Fruit fly (Drosophila melanogaster): ENCODE data around the gene CG34129.

Gene CG34129

dm6 chr3R:26238945-26239344 is 47.9 kb upstream of the CG34129 start (continued):
- TF ChIP-seq Chrac-16 (GFP tag; optimal IDR thresholded peaks at IDR 0.05): no peak
- TF ChIP-seq CG10209 (GFP tag; optimal IDR thresholded peaks at IDR 0.05): peak; percentile 66
- TF ChIP-seq row (GFP tag; IDR thresholded peaks at IDR 0.05): no peak
- peak; percentile 35 for TF ChIP-seq mam (GFP tag; optimal IDR thresholded peaks at IDR 0.05)
- TF ChIP-seq CG16779 (GFP tag; IDR thresholded peaks at IDR 0.05): 0 out of 2 replicates have a peak, but pooled peaks have one; percentile 37
- 0 out of 2 replicates have a peak, but pooled peaks have one; percentile 23 for TF ChIP-seq CG17328 (GFP tag; IDR thresholded peaks at IDR 0.05)
- no peak for TF ChIP-seq CG31365 (tag; optimal IDR thresholded peaks at IDR 0.05)
- TF ChIP-seq CG11456 (GFP tag; IDR thresholded peaks at IDR 0.05): peak; percentile 85
- no peak for TF ChIP-seq fru (optimal IDR thresholded peaks at IDR 0.05)
- TF ChIP-seq YL-1 (GFP tag; optimal IDR thresholded peaks at IDR 0.05): no peak
- TF ChIP-seq HmgD (GFP tag; optimal IDR thresholded peaks at IDR 0.05): no peak
- peak; percentile 60 for TF ChIP-seq gem (tag; optimal IDR thresholded peaks at IDR 0.05)
- 0 out of 4 replicates have a peak, but pooled peaks have one; percentile 21 for TF ChIP-seq chinmo (GFP tag; IDR thresholded peaks at IDR 0.05; ENCODE audit: partially characterized antibody)
- TF ChIP-seq Side (GFP tag; optimal IDR thresholded peaks at IDR 0.05): peak; percentile 51
- TF ChIP-seq CG4854 (GFP tag; optimal IDR thresholded peaks at IDR 0.05): no peak
- peak; percentile 17 for TF ChIP-seq ewg (GFP tag; optimal IDR thresholded peaks at IDR 0.05)
- TF ChIP-seq jumu (GFP tag; optimal IDR thresholded peaks at IDR 0.05): peak; percentile 25
- peak; percentile 70 for TF ChIP-seq Asciz (GFP tag; optimal IDR thresholded peaks at IDR 0.05)
- TF ChIP-seq nerfin-2 (GFP tag; IDR thresholded peaks at IDR 0.05; ENCODE audit: partially characterized antibody): no peak
- TF ChIP-seq ems (GFP tag; optimal IDR thresholded peaks at IDR 0.05): peak; percentile 30
- TF ChIP-seq CG7786 (GFP tag; optimal IDR thresholded peaks at IDR 0.05): peak; percentile 29
- no peak for TF ChIP-seq CG3065 (GFP tag; optimal IDR thresholded peaks at IDR 0.05)
- TF ChIP-seq CG3995 (GFP tag; optimal IDR thresholded peaks at IDR 0.05): no peak
- peak; percentile 44 for TF ChIP-seq unpg (GFP tag; optimal IDR thresholded peaks at IDR 0.05)
- peak; percentile 68 for TF ChIP-seq CG14441 (GFP tag; IDR thresholded peaks at IDR 0.05)
- TF ChIP-seq wdn (GFP tag; IDR thresholded peaks at IDR 0.05): 0 out of 2 replicates have a peak, but pooled peaks have one; percentile 26
- TF ChIP-seq MBD-R2 (GFP tag; IDR thresholded peaks at IDR 0.05): 0 out of 2 replicates have a peak, but pooled peaks have one; percentile 7
- peak; percentile 17 for TF ChIP-seq grau (tag; optimal IDR thresholded peaks at IDR 0.05)
- TF ChIP-seq CG6791 (GFP tag; IDR thresholded peaks at IDR 0.05; ENCODE audit: partially characterized antibody): no peak
- TF ChIP-seq CG1024 (GFP tag; IDR thresholded peaks at IDR 0.05): peak; percentile 52; the same call in 1 of the 2 replicates
- no peak for TF ChIP-seq en (GFP tag; optimal IDR thresholded peaks at IDR 0.05)
- no peak for TF ChIP-seq CG17612 (GFP tag; IDR thresholded peaks at IDR 0.05)
- TF ChIP-seq da (GFP tag; optimal IDR thresholded peaks at IDR 0.05): no peak
- TF ChIP-seq dmrt11E (tag; optimal IDR thresholded peaks at IDR 0.05): no peak
- TF ChIP-seq Atf3 (GFP tag; optimal IDR thresholded peaks at IDR 0.05): peak; percentile 12
- TF ChIP-seq CG33213 (GFP tag; optimal IDR thresholded peaks at IDR 0.05): peak; percentile 56
- no peak for TF ChIP-seq vfl (GFP tag; optimal IDR thresholded peaks at IDR 0.05)
- TF ChIP-seq lab (GFP tag; optimal IDR thresholded peaks at IDR 0.05): peak; percentile 80
- TF ChIP-seq Neu2 (GFP tag; optimal IDR thresholded peaks at IDR 0.05; ENCODE audit: borderline replicate concordance): no peak
- peak; percentile 14 for TF ChIP-seq scrt (GFP tag; optimal IDR thresholded peaks at IDR 0.05)
- no peak for TF ChIP-seq Doc3 (GFP tag; IDR thresholded peaks at IDR 0.05; ENCODE audit: partially characterized antibody)
- no peak for TF ChIP-seq ssp (GFP tag; IDR thresholded peaks at IDR 0.05)
- no peak for TF ChIP-seq CG9797 (GFP tag; optimal IDR thresholded peaks at IDR 0.05)
- peak; percentile 36 for TF ChIP-seq CG1647 (GFP tag; optimal IDR thresholded peaks at IDR 0.05)
- TF ChIP-seq CG11723 (GFP tag; optimal IDR thresholded peaks at IDR 0.05): peak; percentile 40
- TF ChIP-seq CG6654 (GFP tag; optimal IDR thresholded peaks at IDR 0.05): peak; percentile 78
- TF ChIP-seq Dp (GFP tag; optimal IDR thresholded peaks at IDR 0.05): no peak
- no peak for TF ChIP-seq Lim3 (GFP tag; IDR thresholded peaks at IDR 0.05)
- peak; percentile 30 for TF ChIP-seq NK7.1 (GFP tag; optimal IDR thresholded peaks at IDR 0.05)
- no peak for TF ChIP-seq Six4 (GFP tag; optimal IDR thresholded peaks at IDR 0.05)
- TF ChIP-seq tio (GFP tag; optimal IDR thresholded peaks at IDR 0.05): peak; percentile 17

Data from whole organism, embryonic.